Worm (Caenorhabditis elegans): Measurements from ENCODE around the gene lam-1.

ce11 chrIV:5166030-5166429, 7.1 kb upstream of the lam-1 start, which contains the start of gene ptp-5.1:
- no peak for TF ChIP-seq him-1 (tag; optimal IDR thresholded peaks at IDR 0.05)
- no peak for TF ChIP-seq W03F9.2 (tag; optimal IDR thresholded peaks at IDR 0.05)
- TF ChIP-seq dao-5 (tag; optimal IDR thresholded peaks at IDR 0.05), result no peak
